Fruit fly (Drosophila melanogaster): Measurements from ENCODE around the gene stet.

DNA sequence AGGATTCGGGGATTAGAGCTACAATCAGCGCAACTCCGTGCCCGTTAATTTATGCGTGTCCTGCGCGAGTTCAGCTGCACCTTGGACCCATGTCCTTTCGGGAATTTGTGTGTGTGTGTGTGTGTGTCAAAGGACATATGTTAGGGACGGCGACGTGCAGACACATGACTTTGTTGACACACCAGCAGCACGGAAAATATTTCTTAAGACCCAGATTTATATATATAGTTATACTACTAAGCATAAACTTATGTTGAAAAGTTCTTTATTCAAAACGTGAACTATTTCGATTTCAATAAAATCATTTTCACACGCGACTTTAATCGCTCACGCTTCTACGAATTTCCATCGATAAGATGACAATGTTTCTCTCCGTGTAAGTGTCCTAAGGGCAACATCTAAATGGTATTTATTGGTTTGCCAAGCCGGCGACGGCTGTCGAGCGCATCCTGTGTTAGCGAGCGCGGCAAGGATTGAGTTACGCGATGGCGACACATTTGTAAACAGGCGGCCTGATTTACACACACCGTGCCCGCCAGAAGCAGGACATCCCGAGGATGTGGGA lies 57.8 kb downstream of the stet start:
- TF ChIP-seq psq (optimal IDR thresholded peaks at IDR 0.05) = no peak
- TF ChIP-seq h (optimal IDR thresholded peaks at IDR 0.05) = no peak
